Fruit fly (Drosophila melanogaster): ENCODE results near the gene CG42748.

DNA sequence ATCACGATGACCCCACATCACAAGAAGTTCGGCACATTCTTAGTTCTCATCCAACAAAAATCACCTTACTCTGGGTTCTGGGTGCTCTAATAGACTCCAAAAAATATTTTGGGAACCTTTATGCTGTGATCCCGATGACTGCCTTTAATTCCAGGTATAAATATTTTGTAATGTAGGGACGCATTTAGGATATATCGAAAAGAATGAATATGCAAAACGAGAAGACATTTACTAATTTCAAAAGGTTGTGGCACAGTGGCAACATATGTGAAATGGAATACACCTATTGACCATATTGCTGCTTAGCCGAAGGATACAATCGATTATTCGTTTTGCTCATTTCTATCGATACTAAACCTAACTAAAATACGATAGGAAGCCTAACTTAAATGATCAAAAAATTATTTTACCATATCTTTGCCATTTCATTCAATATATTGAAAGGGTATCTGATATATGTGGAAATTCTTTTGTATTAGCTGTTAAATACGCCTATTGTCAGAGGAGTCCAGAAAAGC, 10.1 kb upstream of the CG42748 start, which contains the start of gene CG3651:
- TF ChIP-seq br (GFP tag; optimal IDR thresholded peaks at IDR 0.05) = no peak
- TF ChIP-seq OdsH (GFP tag; optimal IDR thresholded peaks at IDR 0.05) = no peak
- TF ChIP-seq Hr78 (GFP tag; optimal IDR thresholded peaks at IDR 0.05) = no peak
- no peak for TF ChIP-seq fru (GFP tag; optimal IDR thresholded peaks at IDR 0.05)
- TF ChIP-seq psq (GFP tag; optimal IDR thresholded peaks at IDR 0.05) = no peak
- TF ChIP-seq Mio (GFP tag; optimal IDR thresholded peaks at IDR 0.05) = no peak
- no peak for TF ChIP-seq Hnf4 (GFP tag; optimal IDR thresholded peaks at IDR 0.05)

All from whole organism, wandering third instar larva.